Worm (Caenorhabditis elegans): ENCODE results near the gene nhr-155.

nhr-155 gene

ce11 chrV:565984-566383 lies 26.7 kb downstream of the nhr-155 start, which contains the start of gene sri-73:
Gene sri-73, minus strand, starts transcription at chrV:566084.
- TF ChIP-seq ces-1 (GFP tag; optimal IDR thresholded peaks at IDR 0.05) (no peak), flh-1 (GFP tag; optimal IDR thresholded peaks at IDR 0.05) (no peak), nhr-2 (tag; optimal IDR thresholded peaks at IDR 0.05) (no peak), sptf-1 (tag; optimal IDR thresholded peaks at IDR 0.05) (no peak), nhr-28 (tag; optimal IDR thresholded peaks at IDR 0.05) (no peak), mab-5 (tag; optimal IDR thresholded peaks at IDR 0.05) (no peak), ceh-39 (tag; optimal IDR thresholded peaks at IDR 0.05) (no peak), blmp-1 (tag; optimal IDR thresholded peaks at IDR 0.05) (no peak), hlh-1 (tag; optimal IDR thresholded peaks at IDR 0.05) (no peak), pha-4 (tag; optimal IDR thresholded peaks at IDR 0.05) (no peak), bed-3 (GFP tag; optimal IDR thresholded peaks at IDR 0.05) (no peak), mls-2 (tag; optimal IDR thresholded peaks at IDR 0.05) (no peak), elt-1 (tag; optimal IDR thresholded peaks at IDR 0.05; ENCODE audit: borderline replicate concordance, insufficient read depth) (no peak), snpc-4 (tag; optimal IDR thresholded peaks at IDR 0.05) (no peak)

ce11 chrV:568105-568504 lies 28.8 kb downstream of the nhr-155 start, which contains the start of gene sri-72:
Gene sri-72, minus strand, starts transcription at chrV:568205.
- TF ChIP-seq mep-1 (tag; optimal IDR thresholded peaks at IDR 0.05) (no peak), ham-2 (GFP tag; optimal IDR thresholded peaks at IDR 0.05) (no peak), unc-62 (GFP tag; optimal IDR thresholded peaks at IDR 0.05) (no peak), sem-2 (GFP tag; optimal IDR thresholded peaks at IDR 0.05) (no peak)

- TF ChIP-seq ceh-43 (GFP tag; optimal IDR thresholded peaks at IDR 0.05) = no peak
- TF ChIP-seq nhr-12 (tag; optimal IDR thresholded peaks at IDR 0.05) = no peak
- no peak for TF ChIP-seq tbx-8 (GFP tag; optimal IDR thresholded peaks at IDR 0.05)
- no peak for TF ChIP-seq ceh-39 (tag; optimal IDR thresholded peaks at IDR 0.05)
- TF ChIP-seq nhr-237 (tag; optimal IDR thresholded peaks at IDR 0.05) = no peak
- TF ChIP-seq zip-8 (tag; optimal IDR thresholded peaks at IDR 0.05) = no peak
- no peak for TF ChIP-seq unc-120 (tag; optimal IDR thresholded peaks at IDR 0.05; ENCODE audit: poor library complexity, severe bottlenecking)
- no peak for TF ChIP-seq cnd-1 (tag; optimal IDR thresholded peaks at IDR 0.05)
- TF ChIP-seq elt-3 (tag; optimal IDR thresholded peaks at IDR 0.05) = no peak
- no peak for TF ChIP-seq sptf-1 (tag; optimal IDR thresholded peaks at IDR 0.05)
- no peak for TF ChIP-seq lin-13 (tag; optimal IDR thresholded peaks at IDR 0.05)
These were observed 35.4 kb downstream of the nhr-155 start, which contains the start of gene C14C6.13 for ce11 chrV:574639-575038. Gene C14C6.13, minus strand, starts transcription at chrV:574739.

ce11 chrV:576070-576469 lies 36.8 kb downstream of the nhr-155 start, which contains the start of gene K06H6.5:
Gene K06H6.5, plus strand, starts transcription at chrV:576370.
- no peak for TF ChIP-seq mab-5 (tag; optimal IDR thresholded peaks at IDR 0.05)
- TF ChIP-seq ceh-39 (tag; optimal IDR thresholded peaks at IDR 0.05) = no peak
- no peak for TF ChIP-seq nhr-12 (tag; optimal IDR thresholded peaks at IDR 0.05)
- no peak for TF ChIP-seq unc-62 (GFP tag; optimal IDR thresholded peaks at IDR 0.05)
- TF ChIP-seq ces-1 (GFP tag; optimal IDR thresholded peaks at IDR 0.05) = no peak
- no peak for TF ChIP-seq mls-2 (tag; optimal IDR thresholded peaks at IDR 0.05)
- TF ChIP-seq sem-2 (GFP tag; optimal IDR thresholded peaks at IDR 0.05) = no peak
- no peak for TF ChIP-seq unc-39 (tag; optimal IDR thresholded peaks at IDR 0.05)
- TF ChIP-seq lin-13 (tag; optimal IDR thresholded peaks at IDR 0.05) = no peak
- no peak for TF ChIP-seq blmp-1 (tag; optimal IDR thresholded peaks at IDR 0.05)
- no peak for TF ChIP-seq sptf-1 (tag; optimal IDR thresholded peaks at IDR 0.05)
- TF ChIP-seq drap-1 (GFP tag; optimal IDR thresholded peaks at IDR 0.05) = no peak
- no peak for TF ChIP-seq nhr-237 (tag; optimal IDR thresholded peaks at IDR 0.05)
- no peak for TF ChIP-seq nhr-2 (tag; optimal IDR thresholded peaks at IDR 0.05)
- TF ChIP-seq cnd-1 (tag; optimal IDR thresholded peaks at IDR 0.05) = no peak
- TF ChIP-seq flh-1 (GFP tag; optimal IDR thresholded peaks at IDR 0.05) = no peak
- no peak for TF ChIP-seq elt-3 (tag; optimal IDR thresholded peaks at IDR 0.05)
- no peak for TF ChIP-seq tbx-8 (GFP tag; optimal IDR thresholded peaks at IDR 0.05)

- TF ChIP-seq unc-120 (tag; optimal IDR thresholded peaks at IDR 0.05; ENCODE audit: poor library complexity, severe bottlenecking) (no peak), zip-8 (tag; optimal IDR thresholded peaks at IDR 0.05) (no peak), nhr-237 (tag; optimal IDR thresholded peaks at IDR 0.05) (no peak), sem-2 (GFP tag; optimal IDR thresholded peaks at IDR 0.05) (no peak), drap-1 (GFP tag; optimal IDR thresholded peaks at IDR 0.05) (no peak), sptf-1 (tag; optimal IDR thresholded peaks at IDR 0.05) (no peak), snpc-4 (tag; optimal IDR thresholded peaks at IDR 0.05) (no peak), hlh-1 (tag; optimal IDR thresholded peaks at IDR 0.05) (no peak), lsy-2 (tag; optimal IDR thresholded peaks at IDR 0.05) (no peak), blmp-1 (tag; optimal IDR thresholded peaks at IDR 0.05) (no peak), pha-4 (tag; optimal IDR thresholded peaks at IDR 0.05) (no peak), tbx-8 (GFP tag; optimal IDR thresholded peaks at IDR 0.05) (no peak), M03D4.4 (tag; optimal IDR thresholded peaks at IDR 0.05) (no peak), nhr-28 (tag; optimal IDR thresholded peaks at IDR 0.05) (no peak), mls-2 (tag; optimal IDR thresholded peaks at IDR 0.05) (no peak), nhr-76 (tag; optimal IDR thresholded peaks at IDR 0.05) (no peak), mab-5 (tag; optimal IDR thresholded peaks at IDR 0.05) (no peak)
These were observed 37.7 kb downstream of the nhr-155 start for ce11 chrV:576918-577317.

All from whole organism, mixed stage, embryonic.